Worm (Caenorhabditis elegans): ENCODE results near the gene str-155.

The str-155 gene

ce11 chrIV:4890543-4890942 lies 25.2 kb upstream of the str-155 start, which contains the start of gene T08B6.9:
TSS of gene T08B6.9 (plus strand) at chrIV:4890843.
- no peak for TF ChIP-seq nhr-21 (tag; optimal IDR thresholded peaks at IDR 0.05)
- TF ChIP-seq fos-1 (tag; optimal IDR thresholded peaks at IDR 0.05), result no peak
- no peak for TF ChIP-seq lin-13 (GFP tag; optimal IDR thresholded peaks at IDR 0.05)
- TF ChIP-seq nhr-23 (tag; optimal IDR thresholded peaks at IDR 0.05), result no peak
- no peak for TF ChIP-seq lin-11 (tag; optimal IDR thresholded peaks at IDR 0.05)
- TF ChIP-seq mbf-1 (tag; optimal IDR thresholded peaks at IDR 0.05), result no peak
- TF ChIP-seq ceh-16 (tag; optimal IDR thresholded peaks at IDR 0.05), result no peak
- TF ChIP-seq ztf-4 (tag; optimal IDR thresholded peaks at IDR 0.05), result no peak
- TF ChIP-seq mab-5 (tag; optimal IDR thresholded peaks at IDR 0.05), result no peak
- TF ChIP-seq ztf-1 (GFP tag; conservative IDR thresholded peaks at IDR 0.05), result no peak
- no peak for TF ChIP-seq mdl-1 (tag; optimal IDR thresholded peaks at IDR 0.05)
- no peak for TF ChIP-seq skn-1 (tag; optimal IDR thresholded peaks at IDR 0.05)
- TF ChIP-seq nhr-6 (tag; optimal IDR thresholded peaks at IDR 0.05), result no peak
- no peak for TF ChIP-seq ceh-82 (tag; optimal IDR thresholded peaks at IDR 0.05)
- no peak for TF ChIP-seq F13H6.1 (tag; optimal IDR thresholded peaks at IDR 0.05)

DNA sequence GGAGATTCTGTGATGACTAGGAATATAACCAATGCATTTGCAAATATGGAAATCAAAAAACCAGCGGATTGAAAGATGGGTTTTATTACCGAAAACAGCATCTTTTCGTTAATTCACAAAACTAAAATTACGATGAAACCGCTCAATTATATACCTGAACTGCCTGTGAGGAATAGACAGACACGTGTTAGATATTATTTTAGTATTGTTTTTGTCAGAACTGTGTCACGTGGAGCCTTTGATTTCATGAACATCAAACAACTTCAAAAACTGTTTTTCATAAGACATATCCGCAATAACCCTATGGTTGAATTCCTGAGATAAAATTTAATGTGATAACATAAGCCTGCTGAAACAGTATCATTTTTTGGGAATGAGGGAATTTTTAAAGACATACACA lies 11.8 kb upstream of the str-155 start, which contains the start of gene str-161:
Gene str-161, minus strand, starts transcription at position 101 of the 400 bp plus-strand sequence.
- TF ChIP-seq blmp-1 (tag; optimal IDR thresholded peaks at IDR 0.05; ENCODE audit: insufficient read depth), result no peak
- no peak for TF ChIP-seq aly-2 (tag; optimal IDR thresholded peaks at IDR 0.05)
- TF ChIP-seq nhr-6 (tag; optimal IDR thresholded peaks at IDR 0.05), result no peak
- TF ChIP-seq ama-1 (optimal IDR thresholded peaks at IDR 0.05), result no peak
- TF ChIP-seq unc-39 (tag; optimal IDR thresholded peaks at IDR 0.05), result no peak
- no peak for TF ChIP-seq C34F6.9 (tag; optimal IDR thresholded peaks at IDR 0.05)
- no peak for TF ChIP-seq unc-62 (GFP tag; optimal IDR thresholded peaks at IDR 0.05)
- TF ChIP-seq unc-55 (GFP tag; optimal IDR thresholded peaks at IDR 0.05), result no peak
- no peak for TF ChIP-seq nhr-11 (tag; optimal IDR thresholded peaks at IDR 0.05)
- TF ChIP-seq snpc-4 (tag; optimal IDR thresholded peaks at IDR 0.05), result no peak
- no peak for TF ChIP-seq lin-39 (tag; optimal IDR thresholded peaks at IDR 0.05)
- TF ChIP-seq ZK546.5 (tag; optimal IDR thresholded peaks at IDR 0.05), result no peak
- no peak for TF ChIP-seq nhr-10 (tag; optimal IDR thresholded peaks at IDR 0.05)
- no peak for TF ChIP-seq fos-1 (tag; optimal IDR thresholded peaks at IDR 0.05)

DNA sequence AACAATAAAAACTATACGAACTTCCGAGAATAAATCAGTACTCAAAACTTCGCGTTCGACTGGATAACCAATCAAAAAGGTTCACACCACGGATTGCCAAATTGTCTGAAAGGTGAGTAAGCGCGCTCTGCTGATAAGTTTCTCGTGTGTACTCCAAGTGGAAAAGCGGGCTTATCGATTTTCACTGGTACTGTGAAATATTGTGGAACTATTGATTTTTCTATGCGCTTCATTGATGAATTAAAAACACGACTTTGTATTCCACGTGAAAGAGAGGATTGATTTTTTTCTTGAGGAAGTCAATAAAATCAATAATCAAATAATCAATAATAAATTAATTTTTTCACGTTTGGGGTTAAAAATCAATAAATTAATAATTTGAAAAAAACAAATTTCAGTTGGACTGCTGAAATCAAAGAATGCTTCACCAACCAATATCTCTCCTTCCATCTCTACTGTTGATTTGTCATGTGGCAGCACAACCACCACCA lies 10.1 kb upstream of the str-155 start, which contains the start of gene T08B6.4:
Gene T08B6.4, plus strand, starts transcription at position 51 of the 491 bp plus-strand sequence.
- TF ChIP-seq dmd-4 (tag; optimal IDR thresholded peaks at IDR 0.05), result no peak
- TF ChIP-seq lin-39 (tag; optimal IDR thresholded peaks at IDR 0.05), result no peak
- no peak for TF ChIP-seq nhr-237 (tag; optimal IDR thresholded peaks at IDR 0.05)
- no peak for TF ChIP-seq elt-3 (tag; optimal IDR thresholded peaks at IDR 0.05)
- TF ChIP-seq nhr-12 (tag; optimal IDR thresholded peaks at IDR 0.05), result no peak
- TF ChIP-seq gmeb-1 (tag; optimal IDR thresholded peaks at IDR 0.05), result no peak
- TF ChIP-seq sem-4 (tag; optimal IDR thresholded peaks at IDR 0.05), result no peak
- no peak for TF ChIP-seq C34F6.9 (tag; optimal IDR thresholded peaks at IDR 0.05)
- no peak for TF ChIP-seq unc-39 (tag; optimal IDR thresholded peaks at IDR 0.05)
- TF ChIP-seq ztf-4 (tag; optimal IDR thresholded peaks at IDR 0.05), result no peak
- TF ChIP-seq nhr-11 (tag; optimal IDR thresholded peaks at IDR 0.05), result no peak

ce11 chrIV:4909039-4909438 lies 6.8 kb upstream of the str-155 start, which contains the start of gene str-159:
TSS of gene str-159 (plus strand) at chrIV:4909339.
- TF ChIP-seq lin-11 (tag; optimal IDR thresholded peaks at IDR 0.05) (no peak), F13H6.1 (tag; optimal IDR thresholded peaks at IDR 0.05) (no peak), gmeb-1 (tag; optimal IDR thresholded peaks at IDR 0.05) (no peak), lsy-2 (tag; optimal IDR thresholded peaks at IDR 0.05) (no peak), mdl-1 (tag; optimal IDR thresholded peaks at IDR 0.05) (no peak), sma-3 (GFP tag; optimal IDR thresholded peaks at IDR 0.05) (no peak), ceh-16 (tag; optimal IDR thresholded peaks at IDR 0.05) (no peak), nhr-6 (tag; optimal IDR thresholded peaks at IDR 0.05) (no peak), Y55F3AM.14 (GFP tag; optimal IDR thresholded peaks at IDR 0.05) (no peak)

- TF ChIP-seq unc-39 (tag; optimal IDR thresholded peaks at IDR 0.05), result no peak
- no peak for TF ChIP-seq unc-62 (GFP tag; optimal IDR thresholded peaks at IDR 0.05)
Observed at ce11 chrIV:4913090-4913489, 2.7 kb upstream of the str-155 start, which contains the start of gene str-156. TSS of gene str-156 (plus strand) at chrIV:4913390.

Measured in whole organism, L2 larva.